1 fruit fly cellular context compared by ENCODE assay signal in genomic region chr3R:7492099-7492498, dm6.
TF ChIP-seq lines count a peak whose summit lies in the region.

No protein-coding gene starts in this region.

TF ChIP-seq in whole organism, embryonic, 481 proteins besides CTCF, POLR2A, EP300 and RAD21 (continued from another document and continues in another):
- TF ChIP-seq tin (GFP tag; optimal IDR thresholded peaks at IDR 0.05; lab: Kevin White, UChicago) (peak; percentile 4), ab (GFP tag; optimal IDR thresholded peaks at IDR 0.05; lab: Kevin White, UChicago) (no peak), CG7928 (GFP tag; optimal IDR thresholded peaks at IDR 0.05; lab: Kevin White, UChicago) (peak; percentile 9), CG4282 (GFP tag; optimal IDR thresholded peaks at IDR 0.05; lab: Kevin White, UChicago) (no peak), Myb (GFP tag; optimal IDR thresholded peaks at IDR 0.05; lab: Kevin White, UChicago) (no peak), mirr (GFP tag; optimal IDR thresholded peaks at IDR 0.05; lab: Kevin White, UChicago) (peak; percentile 30), klu (GFP tag; IDR thresholded peaks at IDR 0.05; lab: Robert Waterston, UW) (no peak), CG4854 (GFP tag; optimal IDR thresholded peaks at IDR 0.05; lab: Kevin White, UChicago) (peak; percentile 16), tna (GFP tag; IDR thresholded peaks at IDR 0.05; lab: Robert Waterston, UW; ENCODE audit: partially characterized antibody) (peak; percentile 92), CG6272 (GFP tag; IDR thresholded peaks at IDR 0.05; lab: Robert Waterston, UW) (no peak), kni (GFP tag; optimal IDR thresholded peaks at IDR 0.05; lab: Kevin White, UChicago) (no peak), CG33557 (GFP tag; optimal IDR thresholded peaks at IDR 0.05; lab: Kevin White, UChicago) (no peak), sim (GFP tag; IDR thresholded peaks at IDR 0.05; lab: Robert Waterston, UW) (no peak), maf-S (GFP tag; optimal IDR thresholded peaks at IDR 0.05; lab: Kevin White, UChicago) (no peak), gfzf (GFP tag; optimal IDR thresholded peaks at IDR 0.05; lab: Kevin White, UChicago) (peak; percentile 6), CG18262 (tag; optimal IDR thresholded peaks at IDR 0.05; lab: Kevin White, UChicago) (no peak), Ravus (GFP tag; IDR thresholded peaks at IDR 0.05; lab: Robert Waterston, UW) (no peak), row (GFP tag; IDR thresholded peaks at IDR 0.05; lab: Robert Waterston, UW) (peak; percentile 66), CG13624 (GFP tag; optimal IDR thresholded peaks at IDR 0.05; lab: Kevin White, UChicago) (peak; percentile 32), ara (GFP tag; IDR thresholded peaks at IDR 0.05; lab: Robert Waterston, UW) (no peak), CG12769 (tag; optimal IDR thresholded peaks at IDR 0.05; lab: Kevin White, UChicago) (peak; percentile 32), CG12659 (GFP tag; optimal IDR thresholded peaks at IDR 0.05; lab: Kevin White, UChicago) (peak; percentile 12), CG16813 (GFP tag; IDR thresholded peaks at IDR 0.05; lab: Robert Waterston, UW; ENCODE audit: partially characterized antibody) (peak; percentile 62), CG1603 (tag; optimal IDR thresholded peaks at IDR 0.05; lab: Kevin White, UChicago) (peak; percentile 34), rib (GFP tag; IDR thresholded peaks at IDR 0.05; lab: Robert Waterston, UW) (no peak), CG34422 (GFP tag; IDR thresholded peaks at IDR 0.05; lab: Robert Waterston, UW) (0 out of 3 replicates have a peak, but pooled peaks have one; percentile 11), danr (GFP tag; IDR thresholded peaks at IDR 0.05; lab: Robert Waterston, UW) (no peak), CG16863 (GFP tag; optimal IDR thresholded peaks at IDR 0.05; lab: Kevin White, UChicago) (no peak), CG9727 (GFP tag; optimal IDR thresholded peaks at IDR 0.05; lab: Kevin White, UChicago) (peak; percentile 4), Dfd (GFP tag; optimal IDR thresholded peaks at IDR 0.05; lab: Kevin White, UChicago) (no peak), CG14050 (GFP tag; IDR thresholded peaks at IDR 0.05; lab: Robert Waterston, UW) (no peak), zen2 (GFP tag; IDR thresholded peaks at IDR 0.05; lab: Robert Waterston, UW; ENCODE audit: partially characterized antibody) (no peak), CG2678 (tag; optimal IDR thresholded peaks at IDR 0.05; lab: Kevin White, UChicago) (peak; percentile 32), Mrtf (GFP tag; IDR thresholded peaks at IDR 0.05; lab: Robert Waterston, UW) (no peak), nmo (GFP tag; optimal IDR thresholded peaks at IDR 0.05; lab: Kevin White, UChicago) (peak; percentile 40), CG17361 (GFP tag; IDR thresholded peaks at IDR 0.05; lab: Robert Waterston, UW) (peak; percentile 33; the same call in 2 of the 3 replicates), CG17328 (GFP tag; IDR thresholded peaks at IDR 0.05; lab: Robert Waterston, UW) (no peak), CG6689 (GFP tag; IDR thresholded peaks at IDR 0.05; lab: Robert Waterston, UW) (no peak), chinmo (GFP tag; IDR thresholded peaks at IDR 0.05; lab: Robert Waterston, UW; ENCODE audit: partially characterized antibody) (peak; percentile 85; the same call in 2 of the 4 replicates), CG4424 (GFP tag; optimal IDR thresholded peaks at IDR 0.05; lab: Kevin White, UChicago) (peak; percentile 16), CG31224 (GFP tag; IDR thresholded peaks at IDR 0.05; lab: Robert Waterston, UW) (no peak), H15 (GFP tag; IDR thresholded peaks at IDR 0.05; lab: Robert Waterston, UW) (no peak), Abd-B (GFP tag; optimal IDR thresholded peaks at IDR 0.05; lab: Kevin White, UChicago) (peak; percentile 13), NFAT (GFP tag; IDR thresholded peaks at IDR 0.05; lab: Robert Waterston, UW) (peak; percentile 53; the same call in 1 of the 2 replicates), dmrt99B (tag; optimal IDR thresholded peaks at IDR 0.05; lab: Kevin White, UChicago) (peak; percentile 22), NK7.1 (GFP tag; optimal IDR thresholded peaks at IDR 0.05; lab: Kevin White, UChicago) (no peak), exex (tag; optimal IDR thresholded peaks at IDR 0.05; lab: Kevin White, UChicago) (peak; percentile 58), CG43689 (GFP tag; IDR thresholded peaks at IDR 0.05; lab: Robert Waterston, UW) (no peak), hb (GFP tag; IDR thresholded peaks at IDR 0.05; lab: Robert Waterston, UW; ENCODE audit: partially characterized antibody) (peak; percentile 71; the same call in 2 of the 3 replicates), Dek (tag; optimal IDR thresholded peaks at IDR 0.05; lab: Kevin White, UChicago) (peak; percentile 30), CG17359 (tag; optimal IDR thresholded peaks at IDR 0.05; lab: Kevin White, UChicago) (peak; percentile 28), CG8944 (GFP tag; optimal IDR thresholded peaks at IDR 0.05; lab: Kevin White, UChicago) (no peak), Hmr (GFP tag; optimal IDR thresholded peaks at IDR 0.05; lab: Kevin White, UChicago) (peak; percentile 3), CG9932 (GFP tag; IDR thresholded peaks at IDR 0.05; lab: Robert Waterston, UW) (peak; percentile 41; the same call in 1 of the 2 replicates), run (tag; optimal IDR thresholded peaks at IDR 0.05; lab: Kevin White, UChicago) (no peak), Trl (optimal IDR thresholded peaks at IDR 0.05; lab: Kevin White, UChicago) (no peak), Trl (GFP tag; optimal IDR thresholded peaks at IDR 0.05; lab: Kevin White, UChicago) (no peak), Dref (GFP tag; IDR thresholded peaks at IDR 0.05; lab: Robert Waterston, UW) (peak; percentile 67), wor (GFP tag; IDR thresholded peaks at IDR 0.05; lab: Robert Waterston, UW) (no peak), CG10274 (GFP tag; optimal IDR thresholded peaks at IDR 0.05; lab: Kevin White, UChicago) (no peak), Max (GFP tag; optimal IDR thresholded peaks at IDR 0.05; lab: Kevin White, UChicago) (no peak), CG15601 (tag; optimal IDR thresholded peaks at IDR 0.05; lab: Kevin White, UChicago) (no peak), knrl (GFP tag; IDR thresholded peaks at IDR 0.05; lab: Robert Waterston, UW; ENCODE audit: partially characterized antibody) (peak; percentile 33; the same call in 2 of the 3 replicates), CG10209 (GFP tag; optimal IDR thresholded peaks at IDR 0.05; lab: Kevin White, UChicago) (peak; percentile 15), Asciz (GFP tag; optimal IDR thresholded peaks at IDR 0.05; lab: Kevin White, UChicago) (no peak), prd (optimal IDR thresholded peaks at IDR 0.05; lab: Kevin White, UChicago) (no peak), prd (GFP tag; IDR thresholded peaks at IDR 0.05; lab: Robert Waterston, UW) (peak; percentile 42; the same call in 1 of the 3 replicates), CG32532 (GFP tag; IDR thresholded peaks at IDR 0.05; lab: Robert Waterston, UW) (peak; percentile 12; the same call in 1 of the 2 replicates), mam (GFP tag; optimal IDR thresholded peaks at IDR 0.05; lab: Kevin White, UChicago) (peak; percentile 22), CG32767 (GFP tag; IDR thresholded peaks at IDR 0.05; lab: Robert Waterston, UW) (no peak), Scr (GFP tag; IDR thresholded peaks at IDR 0.05; lab: Robert Waterston, UW; ENCODE audit: partially characterized antibody) (peak; percentile 55), lilli (GFP tag; optimal IDR thresholded peaks at IDR 0.05; lab: Kevin White, UChicago) (peak; percentile 47), CG15514 (GFP tag; optimal IDR thresholded peaks at IDR 0.05; lab: Kevin White, UChicago) (peak; percentile 9), CG10366 (GFP tag; IDR thresholded peaks at IDR 0.05; lab: Robert Waterston, UW) (peak; percentile 26; the same call in 1 of the 2 replicates), dysf (GFP tag; IDR thresholded peaks at IDR 0.05; lab: Robert Waterston, UW) (peak; percentile 32; the same call in 1 of the 3 replicates), HmgZ (tag; optimal IDR thresholded peaks at IDR 0.05; lab: Kevin White, UChicago) (peak; percentile 33), B-H1 (GFP tag; IDR thresholded peaks at IDR 0.05; lab: Robert Waterston, UW) (no peak), Gug (GFP tag; IDR thresholded peaks at IDR 0.05; lab: Robert Waterston, UW) (no peak), gcm2 (GFP tag; optimal IDR thresholded peaks at IDR 0.05; lab: Kevin White, UChicago) (no peak), esg (GFP tag; conservative IDR thresholded peaks at IDR 0.05; lab: Robert Waterston, UW) (0 out of 2 replicates have a peak, but pooled peaks have one; percentile 10), CG2202 (tag; optimal IDR thresholded peaks at IDR 0.05; lab: Kevin White, UChicago) (no peak), pum (GFP tag; optimal IDR thresholded peaks at IDR 0.05; lab: Kevin White, UChicago) (peak; percentile 22), ci (GFP tag; IDR thresholded peaks at IDR 0.05; lab: Robert Waterston, UW) (peak; percentile 47; the same call in 1 of the 3 replicates), CG6791 (GFP tag; IDR thresholded peaks at IDR 0.05; lab: Robert Waterston, UW; ENCODE audit: partially characterized antibody) (peak; percentile 54; the same call in 1 of the 3 replicates), amos (GFP tag; IDR thresholded peaks at IDR 0.05; lab: Robert Waterston, UW; ENCODE audit: partially characterized antibody) (peak; percentile 47; the same call in 1 of the 2 replicates), tap (tag; optimal IDR thresholded peaks at IDR 0.05; lab: Kevin White, UChicago) (no peak), CG16779 (GFP tag; IDR thresholded peaks at IDR 0.05; lab: Robert Waterston, UW) (no peak), CG13894 (tag; optimal IDR thresholded peaks at IDR 0.05; lab: Kevin White, UChicago) (peak; percentile 5), Oli (tag; optimal IDR thresholded peaks at IDR 0.05; lab: Kevin White, UChicago) (peak; percentile 33), Sox102F (GFP tag; optimal IDR thresholded peaks at IDR 0.05; lab: Kevin White, UChicago) (peak; percentile 8), unpg (GFP tag; optimal IDR thresholded peaks at IDR 0.05; lab: Kevin White, UChicago) (peak; percentile 23), luna (GFP tag; optimal IDR thresholded peaks at IDR 0.05; lab: Kevin White, UChicago) (no peak), Hey (tag; optimal IDR thresholded peaks at IDR 0.05; lab: Kevin White, UChicago) (no peak), CoRest (tag; optimal IDR thresholded peaks at IDR 0.05; lab: Kevin White, UChicago) (peak; percentile 46), ind (GFP tag; optimal IDR thresholded peaks at IDR 0.05; lab: Kevin White, UChicago) (peak; percentile 6), ttk (GFP tag; IDR thresholded peaks at IDR 0.05; lab: Robert Waterston, UW) (no peak), toy (GFP tag; IDR thresholded peaks at IDR 0.05; lab: Robert Waterston, UW) (0 out of 2 replicates have a peak, but pooled peaks have one; percentile 15), CG18476 (GFP tag; optimal IDR thresholded peaks at IDR 0.05; lab: Kevin White, UChicago) (peak; percentile 13), tll (GFP tag; optimal IDR thresholded peaks at IDR 0.05; lab: Kevin White, UChicago) (no peak), ERR (GFP tag; optimal IDR thresholded peaks at IDR 0.05; lab: Kevin White, UChicago) (peak; percentile 69), CG18011 (GFP tag; optimal IDR thresholded peaks at IDR 0.05; lab: Kevin White, UChicago) (peak; percentile 97), gro (GFP tag; optimal IDR thresholded peaks at IDR 0.05; lab: Kevin White, UChicago) (peak; percentile 67), CG15269 (tag; optimal IDR thresholded peaks at IDR 0.05; lab: Kevin White, UChicago) (peak; percentile 41), CG13287 (GFP tag; IDR thresholded peaks at IDR 0.05; lab: Robert Waterston, UW; ENCODE audit: partially characterized antibody) (peak; percentile 48; the same call in 1 of the 2 replicates), Pdp1 (GFP tag; optimal IDR thresholded peaks at IDR 0.05; lab: Kevin White, UChicago) (peak; percentile 41 to 52), gsb (GFP tag; IDR thresholded peaks at IDR 0.05; lab: Robert Waterston, UW) (no peak), HLH4C (GFP tag; IDR thresholded peaks at IDR 0.05; lab: Robert Waterston, UW; ENCODE audit: partially characterized antibody) (peak; percentile 91), CG11398 (GFP tag; optimal IDR thresholded peaks at IDR 0.05; lab: Kevin White, UChicago) (no peak), E2f1 (GFP tag; IDR thresholded peaks at IDR 0.05; lab: Robert Waterston, UW) (no peak), Dad (GFP tag; optimal IDR thresholded peaks at IDR 0.05; lab: Kevin White, UChicago) (no peak), CG1602 (GFP tag; optimal IDR thresholded peaks at IDR 0.05; lab: Kevin White, UChicago) (peak; percentile 24), Hr39 (optimal IDR thresholded peaks at IDR 0.05; lab: Kevin White, UChicago) (no peak), CG42726 (GFP tag; IDR thresholded peaks at IDR 0.05; lab: Robert Waterston, UW; ENCODE audit: partially characterized antibody) (no peak), CG14710 (tag; optimal IDR thresholded peaks at IDR 0.05; lab: Kevin White, UChicago) (no peak), Vsx1 (GFP tag; optimal IDR thresholded peaks at IDR 0.05; lab: Kevin White, UChicago) (no peak), CG7556 (GFP tag; optimal IDR thresholded peaks at IDR 0.05; lab: Kevin White, UChicago) (peak; percentile 12), CG2116 (GFP tag; optimal IDR thresholded peaks at IDR 0.05; lab: Kevin White, UChicago) (no peak), CG6254 (GFP tag; optimal IDR thresholded peaks at IDR 0.05; lab: Kevin White, UChicago) (no peak), CG14965 (GFP tag; optimal IDR thresholded peaks at IDR 0.05; lab: Kevin White, UChicago; ENCODE audit: borderline replicate concordance) (no peak), sens (GFP tag; lab: Kevin White, UChicago) (peak; percentile 89), Taf1 (GFP tag; IDR thresholded peaks at IDR 0.05; lab: Robert Waterston, UW) (no peak), Xbp1 (GFP tag; optimal IDR thresholded peaks at IDR 0.05; lab: Kevin White, UChicago) (peak; percentile 8), en (GFP tag; optimal IDR thresholded peaks at IDR 0.05; lab: Kevin White, UChicago) (no peak), CG32772 (GFP tag; IDR thresholded peaks at IDR 0.05; lab: Robert Waterston, UW) (0 out of 2 replicates have a peak, but pooled peaks have one; percentile 15), pan (optimal IDR thresholded peaks at IDR 0.05; lab: Kevin White, UChicago) (no peak), pan (GFP tag; optimal IDR thresholded peaks at IDR 0.05 in 1 of 2, IDR thresholded peaks at IDR 0.05 in 1 of 2) (no peak), D (optimal IDR thresholded peaks at IDR 0.05; lab: Kevin White, UChicago) (no peak), D (GFP tag; optimal IDR thresholded peaks at IDR 0.05; lab: Kevin White, UChicago) (no peak), CG3995 (GFP tag; optimal IDR thresholded peaks at IDR 0.05; lab: Kevin White, UChicago) (no peak), kay (GFP tag; optimal IDR thresholded peaks at IDR 0.05; lab: Kevin White, UChicago) (peak; percentile 11)
